Fruit fly (Drosophila melanogaster): ENCODE measurements around the gene Cyp4d14.

dm6 chrX:2141159-2141853, 33.8 kb downstream of the Cyp4d14 start, which contains the start of gene D2hgdh:
- no peak for TF ChIP-seq Rel (GFP tag; optimal IDR thresholded peaks at IDR 0.05)
- peak; percentile 35 for TF ChIP-seq Rel (tag; optimal IDR thresholded peaks at IDR 0.05)
- no peak for TF ChIP-seq usp (GFP tag; optimal IDR thresholded peaks at IDR 0.05)
- peak; percentile 23 for TF ChIP-seq h (GFP tag; optimal IDR thresholded peaks at IDR 0.05)
- no peak for TF ChIP-seq Myc (optimal IDR thresholded peaks at IDR 0.05)
- TF ChIP-seq br (GFP tag; optimal IDR thresholded peaks at IDR 0.05): no peak
